Worm (Caenorhabditis elegans) whole organism, L2 larva: ENCODE data around the gene nlp-13.
"Not testable (repeated sequence)": the region's sequence is repeated elsewhere in the genome, so short reads cannot be mapped to it uniquely, and the experiment has no call there.

Experiments used
- aly-2 ChIP-seq: fragments of 150-350 bp; optimal IDR thresholded peaks from 2 replicates; lab custom pipeline; 2014; ENCODE audit warnings: missing biosample characterization, missing genetic modification characterization
- ama-1 ChIP-seq: fragments of 150-350 bp; optimal IDR thresholded peaks from 2 replicates; lab custom pipeline; 2018; ENCODE audit warnings: inconsistent platforms
- fos-1 ChIP-seq: fragments of 150-350 bp; optimal IDR thresholded peaks from 2 replicates; lab custom pipeline; 2014; ENCODE audit warnings: missing biosample characterization, missing genetic modification characterization
- lin-13 ChIP-seq: fragments of 150-350 bp; optimal IDR thresholded peaks from 2 replicates; lab custom pipeline; 2014; ENCODE audit warnings: missing biosample characterization, missing genetic modification reagents, missing genetic modification characterization
- mdl-1 ChIP-seq, 2 experiments: fragments of 150-350 bp in 1 of 2; sonication (generic microtip) in 1 of 2; optimal IDR thresholded peaks; 2 replicates each; lab custom pipeline; 2017; ENCODE audit warnings: missing biosample characterization in 2 of 2, missing genetic modification characterization in 2 of 2
- nhr-11 ChIP-seq: fragments of 150-350 bp; optimal IDR thresholded peaks from 2 replicates; lab custom pipeline; 2014; ENCODE audit warnings: missing biosample characterization, missing genetic modification characterization
- nhr-12 ChIP-seq: fragments of 150-350 bp; optimal IDR thresholded peaks from 2 replicates; lab custom pipeline; 2014; ENCODE audit warnings: missing biosample characterization, missing genetic modification characterization
- nhr-25 ChIP-seq: fragments of 150-350 bp; sonication (generic microtip); optimal IDR thresholded peaks from 3 replicates; lab custom pipeline; 2014; ENCODE audit warnings: missing biosample characterization, missing genetic modification characterization
- snpc-4 ChIP-seq: fragments of 150-350 bp; optimal IDR thresholded peaks from 2 replicates; lab custom pipeline; 2014; ENCODE audit warnings: missing biosample characterization, missing genetic modification characterization
- unc-39 ChIP-seq: fragments of 150-350 bp; optimal IDR thresholded peaks from 2 replicates; lab custom pipeline; 2014; ENCODE audit warnings: missing biosample characterization, missing genetic modification characterization
- zag-1 ChIP-seq: fragments of 150-350 bp; optimal IDR thresholded peaks from 2 replicates; lab custom pipeline; 2014; ENCODE audit warnings: missing biosample characterization, missing genetic modification characterization
- ztf-4 ChIP-seq: fragments of 150-350 bp; optimal IDR thresholded peaks from 2 replicates; lab custom pipeline; 2014; ENCODE audit warnings: missing biosample characterization, missing genetic modification characterization

- TF ChIP-seq aly-2 (tag; lab: Kevin White, UChicago); nhr-25 (tag; lab: Kevin White, UChicago); unc-39; nhr-11 (tag; lab: Kevin White, UChicago); snpc-4; nhr-12 (tag; lab: Kevin White, UChicago); mdl-1 (tag; optimal IDR thresholded peaks at IDR 0.05; lab: Kevin White, UChicago); zag-1; fos-1 (tag; lab: Kevin White, UChicago); lin-13 (GFP tag; lab: Kevin White, UChicago); ztf-4 (tag; lab: Kevin White, UChicago); ama-1 (lab: Kevin White, UChicago): not testable (repeated sequence)
Measured at ce11 chrV:4281699-4282098, 45.5 kb downstream of the nlp-13 start, which contains the start of gene srt-37.
